Fruit fly (Drosophila melanogaster) whole organism, embryonic: ENCODE results near the gene Idgf4.
A peak's percentile ranks its signal among the peaks of the same experiment; 100 is the strongest.

Source experiments
- Atf6 ChIP-seq: fragments of 200-800 bp; sonication (Bioruptor generic); IDR thresholded peaks from 2 replicates; pipeline ENCODE4 v1.3.6; 2022; ENCODE audit warnings: missing biosample characterization, missing genetic modification characterization
- Bgb ChIP-seq: fragments of 200-800 bp; sonication (Bioruptor generic); IDR thresholded peaks from 2 replicates; pipeline ENCODE4 v1.3.6; 2022; ENCODE audit warnings: missing biosample characterization, missing genetic modification characterization; ENCODE audit not compliant: partially characterized antibody
- CG10209 ChIP-seq: fragments of 200-800 bp; sonication (Bioruptor generic); optimal IDR thresholded peaks from 3 replicates; lab custom pipeline; 2017; ENCODE audit warnings: missing biosample characterization, mild to moderate bottlenecking, missing genetic modification characterization, missing genetic modification reagents
- CG10366 ChIP-seq: fragments of 200-800 bp; sonication (Bioruptor generic); IDR thresholded peaks from 2 replicates; pipeline ENCODE4 v1.3.6; 2022; ENCODE audit warnings: missing biosample characterization, missing genetic modification characterization
- CG11456 ChIP-seq: fragments of 200-800 bp; sonication (Bioruptor generic); IDR thresholded peaks from 3 replicates; pipeline ENCODE4 v1.3.6; 2022; ENCODE audit warnings: missing biosample characterization, missing genetic modification characterization
- CG11504 ChIP-seq: fragments of 200-800 bp; sonication (Bioruptor generic); optimal IDR thresholded peaks from 3 replicates; lab custom pipeline; 2019; ENCODE audit warnings: missing biosample characterization, mild to moderate bottlenecking, missing genetic modification characterization, moderate library complexity
- CG12769 ChIP-seq: fragments of 200-800 bp; sonication (Bioruptor generic); optimal IDR thresholded peaks from 2 replicates; lab custom pipeline; 2019; ENCODE audit warnings: missing biosample characterization, mild to moderate bottlenecking, missing genetic modification characterization, moderate library complexity
- CG13424 ChIP-seq: fragments of 200-800 bp; sonication (Bioruptor generic); optimal IDR thresholded peaks from 2 replicates; lab custom pipeline; 2019; ENCODE audit warnings: missing biosample characterization, mild to moderate bottlenecking, missing genetic modification characterization, moderate library complexity
- CG1602 ChIP-seq: fragments of 200-800 bp; sonication (Bioruptor generic); optimal IDR thresholded peaks from 3 replicates; lab custom pipeline; 2016; ENCODE audit warnings: missing biosample characterization, missing genetic modification characterization
- CG17186 ChIP-seq: fragments of 200-800 bp; sonication (Bioruptor generic); optimal IDR thresholded peaks from 3 replicates; lab custom pipeline; 2017; ENCODE audit warnings: missing biosample characterization, missing genetic modification reagents, missing genetic modification characterization
- CG17361 ChIP-seq: fragments of 200-800 bp; sonication (Bioruptor generic); IDR thresholded peaks from 3 replicates; pipeline ENCODE4 v1.3.6; 2022; ENCODE audit warnings: missing biosample characterization, missing genetic modification characterization
- CG2116 ChIP-seq: fragments of 200-800 bp; sonication (Bioruptor generic); optimal IDR thresholded peaks from 3 replicates; lab custom pipeline; 2018; ENCODE audit warnings: missing biosample characterization, mild to moderate bottlenecking, missing genetic modification characterization
- CG3065 ChIP-seq: fragments of 200-800 bp; sonication (Bioruptor generic); optimal IDR thresholded peaks from 2 replicates; lab custom pipeline; 2016; ENCODE audit warnings: missing biosample characterization, missing genetic modification characterization
- CG32532 ChIP-seq: fragments of 200-800 bp; sonication (Bioruptor generic); IDR thresholded peaks from 2 replicates; pipeline ENCODE4 v1.3.6; 2022; ENCODE audit warnings: missing biosample characterization, missing genetic modification characterization
- CG34422 ChIP-seq: fragments of 200-800 bp; sonication (Bioruptor generic); IDR thresholded peaks from 3 replicates; pipeline ENCODE4 v1.3.6; 2022; ENCODE audit warnings: missing biosample characterization, missing genetic modification characterization
- CG6813 ChIP-seq: fragments of 200-800 bp; sonication (Bioruptor generic); optimal IDR thresholded peaks from 2 replicates; lab custom pipeline; 2017; ENCODE audit warnings: missing biosample characterization, missing genetic modification characterization, mild to moderate bottlenecking, moderate library complexity, missing genetic modification reagents
- Dref ChIP-seq: fragments of 200-800 bp; sonication (Bioruptor generic); IDR thresholded peaks from 2 replicates; pipeline ENCODE4 v1.3.6; 2022; ENCODE audit warnings: missing biosample characterization, missing genetic modification characterization
- Gug ChIP-seq: fragments of 200-800 bp; sonication (Bioruptor generic); IDR thresholded peaks from 4 replicates; pipeline ENCODE4 v1.3.6; 2022; ENCODE audit warnings: missing biosample characterization, missing genetic modification characterization
- Hand ChIP-seq: fragments of 200-800 bp; sonication (Bioruptor generic); optimal IDR thresholded peaks from 2 replicates; lab custom pipeline; 2017; ENCODE audit warnings: mild to moderate bottlenecking, missing biosample characterization, missing genetic modification reagents, missing genetic modification characterization
- Max ChIP-seq: fragments of 200-800 bp; sonication (Bioruptor generic); optimal IDR thresholded peaks from 2 replicates; lab custom pipeline; 2016; ENCODE audit warnings: missing biosample characterization, mild to moderate bottlenecking, missing genetic modification characterization
- Myb ChIP-seq: fragments of 200-800 bp; sonication (Bioruptor generic); optimal IDR thresholded peaks from 2 replicates; lab custom pipeline; 2016; ENCODE audit warnings: missing biosample characterization, missing genetic modification characterization
- Pdp1 ChIP-seq, 2 experiments: fragments of 200-800 bp; sonication (Bioruptor generic); optimal IDR thresholded peaks; 3 replicates each; lab custom pipeline; 2016; ENCODE audit warnings: missing biosample characterization in 2 of 2, missing genetic modification characterization in 2 of 2, mild to moderate bottlenecking in 1 of 2, moderate library complexity in 1 of 2
- az2 ChIP-seq: fragments of 200-800 bp; sonication (Bioruptor generic); optimal IDR thresholded peaks from 3 replicates; lab custom pipeline; 2016; ENCODE audit warnings: missing biosample characterization, missing genetic modification characterization
- bab2 ChIP-seq: fragments of 200-800 bp; sonication (Bioruptor generic); optimal IDR thresholded peaks from 2 replicates; lab custom pipeline; 2016; ENCODE audit warnings: missing biosample characterization, missing genetic modification characterization
- caup ChIP-seq: fragments of 200-800 bp; sonication (Bioruptor generic); optimal IDR thresholded peaks from 3 replicates; lab custom pipeline; 2017; ENCODE audit warnings: missing biosample characterization, mild to moderate bottlenecking, missing genetic modification characterization, moderate library complexity; ENCODE audit not compliant: severe bottlenecking
- chm ChIP-seq: fragments of 200-800 bp; sonication (Bioruptor generic); IDR thresholded peaks from 2 replicates; pipeline ENCODE4 v1.3.6; 2022; ENCODE audit warnings: missing biosample characterization, missing genetic modification characterization
- ci ChIP-seq: fragments of 200-800 bp; sonication (Bioruptor generic); IDR thresholded peaks from 3 replicates; pipeline ENCODE4 v1.3.6; 2022; ENCODE audit warnings: missing biosample characterization, missing genetic modification characterization
- corto ChIP-seq: fragments of 200-800 bp; sonication (Bioruptor generic); optimal IDR thresholded peaks from 2 replicates; lab custom pipeline; 2016; ENCODE audit warnings: missing biosample characterization, mild to moderate bottlenecking, missing genetic modification characterization, moderate library complexity
- ems ChIP-seq: fragments of 200-800 bp; sonication (Bioruptor generic); optimal IDR thresholded peaks from 3 replicates; lab custom pipeline; 2016; ENCODE audit warnings: missing biosample characterization, missing genetic modification characterization
- eyg ChIP-seq: fragments of 200-800 bp; sonication (Bioruptor generic); optimal IDR thresholded peaks from 3 replicates; lab custom pipeline; 2016; ENCODE audit warnings: missing biosample characterization, missing genetic modification characterization
- fd3F ChIP-seq: fragments of 200-800 bp; sonication (Bioruptor generic); optimal IDR thresholded peaks from 2 replicates; lab custom pipeline; 2018; ENCODE audit warnings: missing biosample characterization, mild to moderate bottlenecking, missing genetic modification characterization, moderate library complexity
- gcm2 ChIP-seq: fragments of 200-800 bp; sonication (Bioruptor generic); optimal IDR thresholded peaks from 2 replicates; lab custom pipeline; 2016; ENCODE audit warnings: missing biosample characterization, missing genetic modification characterization
- gfzf ChIP-seq: fragments of 200-800 bp; sonication (Bioruptor generic); optimal IDR thresholded peaks from 2 replicates; lab custom pipeline; 2016; ENCODE audit warnings: missing biosample characterization, mild to moderate bottlenecking, missing genetic modification characterization, moderate library complexity
- hkb ChIP-seq, 2 experiments: fragments of 200-800 bp in 1 of 2; fragments of >200 bp in 1 of 2; sonication (Bioruptor generic) in 1 of 2; IDR thresholded peaks in 1 of 2; optimal IDR thresholded peaks in 1 of 2; 2 replicates each; pipeline versions ENCODE4 v1.3.6 to Lab custom; 2017 to 2022; ENCODE audit warnings: missing biosample characterization in 1 of 2, missing genetic modification characterization in 1 of 2
- jing ChIP-seq: fragments of 200-800 bp; sonication (Bioruptor generic); optimal IDR thresholded peaks from 2 replicates; lab custom pipeline; 2018; ENCODE audit warnings: missing biosample characterization, mild to moderate bottlenecking, missing genetic modification characterization
- kay ChIP-seq: fragments of 200-800 bp; sonication (Bioruptor generic); optimal IDR thresholded peaks from 2 replicates; lab custom pipeline; 2016; ENCODE audit warnings: missing biosample characterization, missing genetic modification characterization
- kni ChIP-seq: fragments of 200-800 bp; sonication (Bioruptor generic); optimal IDR thresholded peaks from 3 replicates; lab custom pipeline; 2017; ENCODE audit warnings: mild to moderate bottlenecking, missing biosample characterization, missing genetic modification reagents, missing genetic modification characterization
- nmo ChIP-seq: fragments of 200-800 bp; sonication (Bioruptor generic); optimal IDR thresholded peaks from 2 replicates; lab custom pipeline; 2018; ENCODE audit warnings: missing biosample characterization, mild to moderate bottlenecking, missing genetic modification characterization, moderate library complexity
- nom ChIP-seq: fragments of 200-800 bp; sonication (Bioruptor generic); optimal IDR thresholded peaks from 2 replicates; lab custom pipeline; 2017; ENCODE audit warnings: missing biosample characterization, missing genetic modification characterization, mild to moderate bottlenecking, moderate library complexity, missing genetic modification reagents
- prd ChIP-seq, 3 experiments: fragments of >200 bp in 2 of 3; fragments of 200-800 bp in 1 of 3; sonication (Bioruptor generic) in 1 of 3; optimal IDR thresholded peaks in 2 of 3; IDR thresholded peaks in 1 of 3; 2 replicates in 2 of 3; 3 replicates in 1 of 3; pipeline versions ENCODE4 v1.3.6 to Lab custom; 2017 to 2022; ENCODE audit warnings: missing biosample characterization in 1 of 3, missing genetic modification characterization in 1 of 3
- repo ChIP-seq: fragments of 200-800 bp; sonication (Bioruptor generic); optimal IDR thresholded peaks from 2 replicates; lab custom pipeline; 2016; ENCODE audit warnings: missing biosample characterization, missing genetic modification characterization
- row ChIP-seq: fragments of 200-800 bp; sonication (Bioruptor generic); IDR thresholded peaks from 3 replicates; pipeline ENCODE4 v1.3.6; 2022; ENCODE audit warnings: missing biosample characterization, missing genetic modification characterization
- seq ChIP-seq: fragments of 200-800 bp; sonication (Bioruptor generic); IDR thresholded peaks from 2 replicates; pipeline ENCODE4 v1.3.6; 2022; ENCODE audit warnings: missing biosample characterization, missing genetic modification characterization
- sisA ChIP-seq: fragments of 200-800 bp; sonication (Bioruptor generic); IDR thresholded peaks from 2 replicates; pipeline ENCODE4 v1.3.6; 2022; ENCODE audit warnings: missing biosample characterization, missing genetic modification characterization
- so ChIP-seq: fragments of 200-800 bp; sonication (Bioruptor generic); IDR thresholded peaks from 3 replicates; pipeline ENCODE4 v1.3.6; 2022; ENCODE audit warnings: missing biosample characterization, missing genetic modification characterization
- sob ChIP-seq: fragments of 200-800 bp; sonication (Bioruptor generic); IDR thresholded peaks from 2 replicates; pipeline ENCODE4 v1.3.6; 2022; ENCODE audit warnings: missing biosample characterization, missing genetic modification characterization
- tap ChIP-seq: fragments of 200-800 bp; optimal IDR thresholded peaks from 3 replicates; lab custom pipeline; 2019; ENCODE audit warnings: missing biosample characterization, mild to moderate bottlenecking, missing genetic modification characterization, moderate library complexity
- tna ChIP-seq: fragments of 200-800 bp; sonication (Bioruptor generic); IDR thresholded peaks from 2 replicates; pipeline ENCODE4 v1.3.6; 2022; ENCODE audit warnings: missing biosample characterization, missing genetic modification characterization; ENCODE audit not compliant: partially characterized antibody
- twi ChIP-seq: fragments of 200-800 bp; optimal IDR thresholded peaks from 2 replicates; lab custom pipeline; 2019; ENCODE audit warnings: missing biosample characterization, mild to moderate bottlenecking, missing genetic modification characterization, moderate library complexity
- wdn ChIP-seq: fragments of 200-800 bp; sonication (Bioruptor generic); IDR thresholded peaks from 2 replicates; pipeline ENCODE4 v1.3.6; 2022; ENCODE audit warnings: missing biosample characterization, missing genetic modification characterization

Gene Idgf4

dm6 chrX:9884221-9884620 lies 46.5 kb downstream of the Idgf4 start, which contains the start of gene CG9691 (continued):
- TF ChIP-seq CG10209 (no peak), Atf6 (GFP tag; lab: Robert Waterston, UW) (no peak), nmo (GFP tag; lab: Kevin White, UChicago) (no peak), nom (peak; percentile 62), sisA (GFP tag; lab: Robert Waterston, UW) (no peak), row (GFP tag; lab: Robert Waterston, UW) (peak; percentile 27; the same call in 1 of the 3 replicates), caup (GFP tag; lab: Kevin White, UChicago) (no peak), repo (GFP tag; lab: Kevin White, UChicago) (no peak), ci (GFP tag; lab: Robert Waterston, UW) (no peak), CG2116 (GFP tag; lab: Kevin White, UChicago) (no peak), gcm2 (no peak), Myb (no peak), Pdp1 (GFP tag; optimal IDR thresholded peaks at IDR 0.05; lab: Kevin White, UChicago) (no peak), hkb (optimal IDR thresholded peaks at IDR 0.05; lab: Kevin White, UChicago) (no peak), hkb (GFP tag; IDR thresholded peaks at IDR 0.05; lab: Robert Waterston, UW) (no peak), kay (no peak), CG32532 (GFP tag; lab: Robert Waterston, UW) (no peak), Max (GFP tag; lab: Kevin White, UChicago) (no peak), Dref (GFP tag; lab: Robert Waterston, UW) (no peak), CG10366 (GFP tag; lab: Robert Waterston, UW) (no peak), CG3065 (GFP tag; lab: Kevin White, UChicago) (no peak), wdn (GFP tag; lab: Robert Waterston, UW) (no peak), twi (tag; lab: Kevin White, UChicago) (no peak), Gug (GFP tag; lab: Robert Waterston, UW) (no peak), seq (GFP tag; lab: Robert Waterston, UW) (no peak), chm (GFP tag; lab: Robert Waterston, UW) (no peak), so (0 out of 3 replicates have a peak, but pooled peaks have one; percentile 15), CG13424 (tag; lab: Kevin White, UChicago) (no peak), CG12769 (tag; lab: Kevin White, UChicago) (peak; percentile 28), CG11456 (no peak), jing (GFP tag; lab: Kevin White, UChicago) (no peak), Hand (GFP tag; lab: Kevin White, UChicago) (no peak), bab2 (no peak), eyg (GFP tag; lab: Kevin White, UChicago) (no peak), kni (no peak), prd (optimal IDR thresholded peaks at IDR 0.05; lab: Kevin White, UChicago) (no peak), prd (GFP tag; IDR thresholded peaks at IDR 0.05; lab: Robert Waterston, UW) (no peak), CG17361 (GFP tag; lab: Robert Waterston, UW) (no peak), Bgb (GFP tag; lab: Robert Waterston, UW) (peak; percentile 40; the same call in 1 of the 2 replicates), CG34422 (GFP tag; lab: Robert Waterston, UW) (no peak), CG11504 (tag; lab: Kevin White, UChicago) (no peak), tap (peak; percentile 2), CG17186 (GFP tag; lab: Kevin White, UChicago) (no peak), ems (no peak), CG1602 (GFP tag; lab: Kevin White, UChicago) (no peak), az2 (no peak), tna (no peak), sob (GFP tag; lab: Robert Waterston, UW) (no peak), fd3F (GFP tag; lab: Kevin White, UChicago) (no peak), gfzf (GFP tag; lab: Kevin White, UChicago) (no peak), corto (no peak), CG6813 (GFP tag; lab: Kevin White, UChicago) (no peak)
